Worm (Caenorhabditis elegans) whole organism, mixed stage, embryonic: ENCODE data around the gene C29E4.12.

Source experiments
- blmp-1 ChIP-seq: fragments of 150-350 bp; optimal IDR thresholded peaks from 2 replicates; lab custom pipeline; 2014; ENCODE audit warnings: missing biosample characterization, missing genetic modification characterization
- ces-1 ChIP-seq: fragments of 150-350 bp; optimal IDR thresholded peaks from 2 replicates; lab custom pipeline; 2014; ENCODE audit warnings: missing biosample characterization, missing genetic modification reagents, missing genetic modification characterization
- elt-1 ChIP-seq: sonication (generic microtip); optimal IDR thresholded peaks from 2 replicates; lab custom pipeline; 2017; ENCODE audit warnings: missing genetic modification characterization, mild to moderate bottlenecking, missing compliant biosample characterization, antibody characterized with exemption, moderate library complexity, borderline replicate concordance; ENCODE audit not compliant: insufficient read depth
- elt-3 ChIP-seq: fragments of 150-350 bp; optimal IDR thresholded peaks from 2 replicates; lab custom pipeline; 2014; ENCODE audit warnings: missing biosample characterization, missing genetic modification characterization
- lin-13 ChIP-seq: fragments of 150-350 bp; optimal IDR thresholded peaks from 2 replicates; lab custom pipeline; 2014; ENCODE audit warnings: missing biosample characterization, missing genetic modification characterization
- nhr-28 ChIP-seq: fragments of 150-350 bp; optimal IDR thresholded peaks from 2 replicates; lab custom pipeline; 2014; ENCODE audit warnings: missing biosample characterization, missing genetic modification characterization
- nhr-76 ChIP-seq: sonication (generic microtip); optimal IDR thresholded peaks from 2 replicates; lab custom pipeline; 2017; ENCODE audit warnings: missing biosample characterization, missing genetic modification characterization
- zip-8 ChIP-seq: fragments of 150-350 bp; optimal IDR thresholded peaks from 2 replicates; lab custom pipeline; 2014; ENCODE audit warnings: missing biosample characterization, missing genetic modification characterization
- ztf-11 ChIP-seq: fragments of 150-350 bp; optimal IDR thresholded peaks from 2 replicates; lab custom pipeline; 2014; ENCODE audit warnings: missing biosample characterization, missing genetic modification characterization

ce11 chrIII:7913488-7913887 is 27.5 kb upstream of the C29E4.12 start, which contains the start of gene ZK688.12:
- no peak for TF ChIP-seq nhr-28 (tag; lab: Kevin White, UChicago)
- no peak for TF ChIP-seq lin-13 (tag; lab: Kevin White, UChicago)
- TF ChIP-seq ces-1 (GFP tag; lab: Kevin White, UChicago), result no peak
- TF ChIP-seq ztf-11 (tag; lab: Kevin White, UChicago), result no peak
- TF ChIP-seq zip-8, result no peak
- no peak for TF ChIP-seq blmp-1
- no peak for TF ChIP-seq elt-1 (tag; lab: Kevin White, UChicago)
- no peak for TF ChIP-seq nhr-76 (tag; lab: Kevin White, UChicago)
- no peak for TF ChIP-seq elt-3
